Worm (Caenorhabditis elegans) whole organism, mixed stage, embryonic: ENCODE results near the gene apb-1.

Experiments used
- ceh-39 ChIP-seq: fragments of 150-350 bp; optimal IDR thresholded peaks from 2 replicates; lab custom pipeline; 2014; ENCODE audit warnings: missing biosample characterization, missing genetic modification characterization
- ces-1 ChIP-seq: fragments of 150-350 bp; optimal IDR thresholded peaks from 2 replicates; lab custom pipeline; 2014; ENCODE audit warnings: missing biosample characterization, missing genetic modification reagents, missing genetic modification characterization
- cnd-1 ChIP-seq: fragments of 200-800 bp; sonication (Bioruptor generic); optimal IDR thresholded peaks from 2 replicates; lab custom pipeline; 2018; ENCODE audit warnings: mild to moderate bottlenecking, missing genetic modification characterization, missing compliant biosample characterization
- drap-1 ChIP-seq: fragments of 200-800 bp; sonication (Bioruptor generic); optimal IDR thresholded peaks from 3 replicates; lab custom pipeline; 2018; ENCODE audit warnings: mild to moderate bottlenecking, missing genetic modification characterization, missing compliant biosample characterization
- mep-1 ChIP-seq: fragments of 150-350 bp; optimal IDR thresholded peaks from 2 replicates; lab custom pipeline; 2017; ENCODE audit warnings: missing biosample characterization, missing genetic modification reagents, missing genetic modification characterization, inconsistent platforms
- mls-2 ChIP-seq: sonication (generic microtip); optimal IDR thresholded peaks from 2 replicates; lab custom pipeline; 2016; ENCODE audit warnings: mild to moderate bottlenecking, missing genetic modification characterization, moderate library complexity, missing compliant biosample characterization
- nhr-76 ChIP-seq: sonication (generic microtip); optimal IDR thresholded peaks from 2 replicates; lab custom pipeline; 2017; ENCODE audit warnings: missing biosample characterization, missing genetic modification characterization
- sem-2 ChIP-seq: fragments of 200-800 bp; sonication (Bioruptor generic); optimal IDR thresholded peaks from 2 replicates; lab custom pipeline; 2018; ENCODE audit warnings: mild to moderate bottlenecking, missing genetic modification characterization, missing compliant biosample characterization
- sptf-1 ChIP-seq: sonication (generic microtip); optimal IDR thresholded peaks from 2 replicates; lab custom pipeline; 2017; ENCODE audit warnings: mild to moderate bottlenecking, missing genetic modification characterization, moderate library complexity, missing compliant biosample characterization
- unc-120 ChIP-seq: sonication (generic microtip); optimal IDR thresholded peaks from 2 replicates; lab custom pipeline; 2017; ENCODE audit warnings: missing genetic modification characterization, missing compliant biosample characterization; ENCODE audit not compliant: poor library complexity, severe bottlenecking

Gene apb-1

DNA sequence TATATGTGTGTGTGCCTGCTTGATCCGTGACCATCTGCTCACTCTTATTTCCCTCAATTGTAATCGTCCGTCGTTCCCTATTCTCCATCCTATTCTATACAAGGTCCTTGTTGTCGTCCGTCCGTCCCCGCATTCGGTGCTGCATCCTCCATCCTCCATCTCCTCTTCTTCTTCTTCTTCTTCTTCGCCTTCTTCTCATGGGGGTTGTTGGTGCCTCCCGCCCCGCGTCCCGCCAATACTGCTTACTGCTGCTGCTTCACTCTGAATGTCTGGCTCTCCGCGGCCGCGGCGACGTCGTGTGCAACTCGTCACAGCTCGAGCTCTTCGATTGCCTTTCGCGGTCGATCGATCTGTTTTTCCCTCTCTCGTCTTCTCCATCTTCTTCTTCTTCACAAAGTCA lies 61.7 kb downstream of the apb-1 start:
- TF ChIP-seq mep-1 (tag; lab: Kevin White, UChicago) (peak; percentile 38), nhr-76 (tag; lab: Kevin White, UChicago) (no peak), cnd-1 (tag; lab: Kevin White, UChicago) (peak; percentile 89), ceh-39 (tag; lab: Kevin White, UChicago) (no peak), unc-120 (tag; lab: Kevin White, UChicago) (no peak), mls-2 (tag; lab: Kevin White, UChicago) (peak; percentile 60), ces-1 (peak; percentile 37), drap-1 (GFP tag; lab: Kevin White, UChicago) (peak; percentile 49), sem-2 (peak; percentile 35), sptf-1 (tag; lab: Kevin White, UChicago) (peak; percentile 65)
